Fruit fly (Drosophila melanogaster) whole organism, prepupa: ENCODE data around the gene Shaw.

ENCODE experiments used
- Blimp-1 ChIP-seq: fragments of 200-800 bp; sonication (Bioruptor generic); optimal IDR thresholded peaks from 3 replicates; lab custom pipeline; 2017; ENCODE audit warnings: missing biosample characterization, missing genetic modification characterization, mild to moderate bottlenecking, moderate library complexity, missing genetic modification reagents
- CG10631 ChIP-seq: fragments of 200-800 bp; sonication (Bioruptor generic); optimal IDR thresholded peaks from 2 replicates; lab custom pipeline; 2016; ENCODE audit warnings: missing biosample characterization, missing genetic modification characterization
- CG10669 ChIP-seq: fragments of 200-800 bp; sonication (Bioruptor generic); optimal IDR thresholded peaks from 3 replicates; lab custom pipeline; 2018; ENCODE audit warnings: missing biosample characterization, mild to moderate bottlenecking, missing genetic modification characterization, moderate library complexity
- CG11294 ChIP-seq: fragments of 200-800 bp; sonication (Bioruptor generic); IDR thresholded peaks from 2 replicates; pipeline ENCODE4 v1.3.6; 2022; ENCODE audit warnings: missing biosample characterization, missing genetic modification characterization
- CG11762 ChIP-seq: fragments of 200-800 bp; sonication (Bioruptor generic); optimal IDR thresholded peaks from 3 replicates; lab custom pipeline; 2016; ENCODE audit warnings: missing biosample characterization, missing genetic modification characterization; ENCODE audit not compliant: insufficient read depth
- CG11902 ChIP-seq: fragments of 200-800 bp; sonication (Bioruptor generic); optimal IDR thresholded peaks from 3 replicates; lab custom pipeline; 2016; ENCODE audit warnings: missing biosample characterization, missing genetic modification characterization
- CG15336 ChIP-seq: fragments of 200-800 bp; sonication (Bioruptor generic); IDR thresholded peaks from 2 replicates; pipeline ENCODE4 v1.3.6; 2022; ENCODE audit warnings: missing biosample characterization, missing genetic modification characterization
- CG1621 ChIP-seq: fragments of 200-800 bp; sonication (Bioruptor generic); optimal IDR thresholded peaks from 3 replicates; lab custom pipeline; 2018; ENCODE audit warnings: missing biosample characterization, mild to moderate bottlenecking, missing genetic modification characterization
- CG16779 ChIP-seq: fragments of 200-800 bp; sonication (Bioruptor generic); optimal IDR thresholded peaks from 3 replicates; lab custom pipeline; 2017; ENCODE audit warnings: missing biosample characterization, mild to moderate bottlenecking, missing genetic modification characterization
- CG3032 ChIP-seq: fragments of 200-800 bp; optimal IDR thresholded peaks from 2 replicates; lab custom pipeline; 2019; ENCODE audit warnings: missing biosample characterization, mild to moderate bottlenecking, missing genetic modification characterization, moderate library complexity
- CG32006 ChIP-seq: fragments of 200-800 bp; sonication (Bioruptor generic); optimal IDR thresholded peaks from 3 replicates; lab custom pipeline; 2017; ENCODE audit warnings: missing biosample characterization, mild to moderate bottlenecking, missing genetic modification characterization
- CG34406 ChIP-seq: fragments of 200-800 bp; sonication (Bioruptor generic); optimal IDR thresholded peaks from 3 replicates; lab custom pipeline; 2016; ENCODE audit warnings: missing biosample characterization, missing genetic modification characterization
- CG3919 ChIP-seq: fragments of 200-800 bp; sonication (Bioruptor generic); optimal IDR thresholded peaks from 3 replicates; lab custom pipeline; 2016; ENCODE audit warnings: missing biosample characterization, missing genetic modification characterization
- CG6163 ChIP-seq: fragments of 200-800 bp; sonication (Bioruptor generic); IDR thresholded peaks from 3 replicates; pipeline ENCODE4 v1.3.6; 2022; ENCODE audit warnings: missing biosample characterization, missing genetic modification characterization
- CG6276 ChIP-seq: fragments of 200-800 bp; sonication (Bioruptor generic); optimal IDR thresholded peaks from 2 replicates; lab custom pipeline; 2017; ENCODE audit warnings: missing biosample characterization, mild to moderate bottlenecking, missing genetic modification characterization
- CG6792 ChIP-seq: fragments of 200-800 bp; sonication (Bioruptor generic); optimal IDR thresholded peaks from 3 replicates; lab custom pipeline; 2016; ENCODE audit warnings: missing biosample characterization, missing genetic modification characterization
- CG6808 ChIP-seq: fragments of 200-800 bp; sonication (Bioruptor generic); optimal IDR thresholded peaks from 3 replicates; lab custom pipeline; 2017; ENCODE audit warnings: missing biosample characterization, missing genetic modification characterization, mild to moderate bottlenecking, moderate library complexity, missing genetic modification reagents
- CG7368 ChIP-seq: fragments of 200-800 bp; sonication (Bioruptor generic); optimal IDR thresholded peaks from 3 replicates; lab custom pipeline; 2016; ENCODE audit warnings: missing biosample characterization, missing genetic modification characterization
- CG8119 ChIP-seq: fragments of 200-800 bp; sonication (Bioruptor generic); IDR thresholded peaks from 3 replicates; pipeline ENCODE4 v1.3.6; 2022; ENCODE audit warnings: missing biosample characterization, missing genetic modification characterization
- CG8632 ChIP-seq: fragments of 200-800 bp; sonication (Bioruptor generic); optimal IDR thresholded peaks from 3 replicates; lab custom pipeline; 2016; ENCODE audit warnings: missing biosample characterization, missing genetic modification characterization
- CG9139 ChIP-seq: fragments of 200-800 bp; sonication (Bioruptor generic); optimal IDR thresholded peaks from 3 replicates; lab custom pipeline; 2017; ENCODE audit warnings: missing biosample characterization, mild to moderate bottlenecking, missing genetic modification characterization
- Eip75B ChIP-seq: fragments of 200-800 bp; sonication (Bioruptor generic); optimal IDR thresholded peaks from 3 replicates; lab custom pipeline; 2016; ENCODE audit warnings: missing biosample characterization, missing genetic modification characterization
- Eip78C ChIP-seq: fragments of 200-800 bp; sonication (Bioruptor generic); peaks from one replicate; lab custom pipeline; 2016; ENCODE audit warnings: missing biosample characterization, missing genetic modification characterization
- Eip93F ChIP-seq: fragments of 200-800 bp; sonication (Bioruptor generic); optimal IDR thresholded peaks from 2 replicates; lab custom pipeline; 2016; ENCODE audit warnings: missing biosample characterization, mild to moderate bottlenecking, missing genetic modification characterization
- Ets21C ChIP-seq: fragments of 200-800 bp; sonication (Bioruptor generic); optimal IDR thresholded peaks from 3 replicates; lab custom pipeline; 2016; ENCODE audit warnings: missing biosample characterization, missing genetic modification characterization
- Gug ChIP-seq: fragments of 200-800 bp; sonication (Bioruptor generic); IDR thresholded peaks from 2 replicates; pipeline ENCODE4 v1.3.6; 2022; ENCODE audit warnings: missing biosample characterization, missing genetic modification characterization
- Hr38 ChIP-seq: sonication (Bioruptor generic); optimal IDR thresholded peaks from 2 replicates; lab custom pipeline; 2016; ENCODE audit warnings: missing biosample characterization, missing genetic modification characterization
- Hr39 ChIP-seq: fragments of 200-800 bp; sonication (Bioruptor generic); optimal IDR thresholded peaks from 2 replicates; lab custom pipeline; 2016; ENCODE audit warnings: missing biosample characterization, missing genetic modification characterization
- Hr4 ChIP-seq: fragments of 200-800 bp; sonication (Bioruptor generic); optimal IDR thresholded peaks from 3 replicates; lab custom pipeline; 2016; ENCODE audit warnings: missing biosample characterization, missing genetic modification characterization
- Lpt ChIP-seq: fragments of 200-800 bp; sonication (Bioruptor generic); optimal IDR thresholded peaks from 3 replicates; lab custom pipeline; 2016; ENCODE audit warnings: missing biosample characterization, missing genetic modification characterization
- Met ChIP-seq: fragments of 200-800 bp; sonication (Bioruptor generic); optimal IDR thresholded peaks from 3 replicates; lab custom pipeline; 2016; ENCODE audit warnings: missing biosample characterization, missing genetic modification characterization
- OdsH ChIP-seq: fragments of 200-800 bp; sonication (Bioruptor generic); optimal IDR thresholded peaks from 3 replicates; lab custom pipeline; 2016; ENCODE audit warnings: missing biosample characterization, missing genetic modification characterization
- Smox ChIP-seq: fragments of 200-800 bp; sonication (Bioruptor generic); optimal IDR thresholded peaks from 3 replicates; lab custom pipeline; 2016; ENCODE audit warnings: missing biosample characterization, missing genetic modification characterization
- Sox14 ChIP-seq: fragments of 200-800 bp; sonication (Bioruptor generic); optimal IDR thresholded peaks from 3 replicates; lab custom pipeline; 2016; ENCODE audit warnings: missing biosample characterization, missing genetic modification characterization
- Sox15 ChIP-seq: fragments of 200-800 bp; sonication (Bioruptor generic); optimal IDR thresholded peaks from 3 replicates; lab custom pipeline; 2016; ENCODE audit warnings: missing biosample characterization, missing genetic modification characterization
- achi ChIP-seq: fragments of 200-800 bp; sonication (Bioruptor generic); optimal IDR thresholded peaks from 3 replicates; lab custom pipeline; 2016; ENCODE audit warnings: missing biosample characterization, missing genetic modification characterization
- acj6 ChIP-seq: fragments of 200-800 bp; sonication (Bioruptor generic); optimal IDR thresholded peaks from 3 replicates; lab custom pipeline; 2016; ENCODE audit warnings: missing biosample characterization, missing genetic modification characterization
- cyc ChIP-seq: fragments of 200-800 bp; sonication (Bioruptor generic); optimal IDR thresholded peaks from 3 replicates; lab custom pipeline; 2016; ENCODE audit warnings: missing biosample characterization, missing genetic modification characterization
- dac ChIP-seq: fragments of 200-800 bp; sonication (Bioruptor generic); optimal IDR thresholded peaks from 2 replicates; lab custom pipeline; 2017; ENCODE audit warnings: missing biosample characterization, mild to moderate bottlenecking, missing genetic modification characterization
- dsx ChIP-seq: fragments of 200-800 bp; optimal IDR thresholded peaks from 3 replicates; lab custom pipeline; 2019; ENCODE audit warnings: missing biosample characterization, mild to moderate bottlenecking, missing genetic modification characterization, moderate library complexity; ENCODE audit not compliant: poor library complexity, severe bottlenecking
- eg ChIP-seq: fragments of 200-800 bp; sonication (Bioruptor generic); IDR thresholded peaks from 3 replicates; pipeline ENCODE4 v1.3.6; 2022; ENCODE audit warnings: missing biosample characterization, missing genetic modification characterization
- esn ChIP-seq: fragments of 200-800 bp; sonication (Bioruptor generic); optimal IDR thresholded peaks from 2 replicates; lab custom pipeline; 2016; ENCODE audit warnings: missing biosample characterization, mild to moderate bottlenecking, missing genetic modification characterization, moderate library complexity
- fd59A ChIP-seq: fragments of 200-800 bp; sonication (Bioruptor generic); optimal IDR thresholded peaks from 2 replicates; lab custom pipeline; 2017; ENCODE audit warnings: missing biosample characterization, mild to moderate bottlenecking, missing genetic modification characterization, missing genetic modification reagents
- fd85E ChIP-seq: fragments of 200-800 bp; sonication (Bioruptor generic); optimal IDR thresholded peaks from 3 replicates; lab custom pipeline; 2016; ENCODE audit warnings: missing biosample characterization, missing genetic modification characterization
- fkh ChIP-seq: fragments of 200-800 bp; sonication (Bioruptor generic); optimal IDR thresholded peaks from 3 replicates; lab custom pipeline; 2017; ENCODE audit warnings: missing biosample characterization, mild to moderate bottlenecking, missing genetic modification characterization, moderate library complexity
- lz ChIP-seq: fragments of 200-800 bp; sonication (Bioruptor generic); optimal IDR thresholded peaks from 3 replicates; lab custom pipeline; 2016; ENCODE audit warnings: missing biosample characterization, missing genetic modification characterization
- salr ChIP-seq, 2 experiments: fragments of 200-800 bp; sonication (Bioruptor generic); optimal IDR thresholded peaks; 3 replicates each; lab custom pipeline; 2016 to 2018; ENCODE audit warnings: missing biosample characterization in 2 of 2, missing genetic modification characterization in 2 of 2, mild to moderate bottlenecking in 1 of 2
- spab ChIP-seq: fragments of 200-800 bp; sonication (Bioruptor generic); optimal IDR thresholded peaks from 2 replicates; lab custom pipeline; 2017; ENCODE audit warnings: missing biosample characterization, mild to moderate bottlenecking, missing genetic modification characterization, missing genetic modification reagents
- ss ChIP-seq, 2 experiments: fragments of 200-800 bp; sonication (Bioruptor generic); optimal IDR thresholded peaks; 2 replicates in 1 of 2; 3 replicates in 1 of 2; lab custom pipeline; 2017 to 2018; ENCODE audit warnings: mild to moderate bottlenecking in 2 of 2, missing biosample characterization in 2 of 2, missing genetic modification characterization in 2 of 2, moderate library complexity in 1 of 2
- svp ChIP-seq: fragments of 200-800 bp; sonication (Bioruptor generic); peaks from one replicate; lab custom pipeline; 2016; ENCODE audit warnings: missing biosample characterization, missing genetic modification characterization
- topi ChIP-seq: fragments of 200-800 bp; sonication (Bioruptor generic); optimal IDR thresholded peaks from 3 replicates; lab custom pipeline; 2016; ENCODE audit warnings: missing biosample characterization, missing genetic modification characterization
- vri ChIP-seq: fragments of 200-800 bp; sonication (Bioruptor generic); optimal IDR thresholded peaks from 3 replicates; lab custom pipeline; 2016; ENCODE audit warnings: missing biosample characterization, mild to moderate bottlenecking, missing genetic modification characterization

Shaw gene

dm6 chr2L:3703260-3703659, 14.7 kb upstream of the Shaw start, which contains the start of gene CG2816:
Gene CG2816 (plus strand): TSS chr2L:3703659.
- peak; percentile 93 for TF ChIP-seq CG15336 (GFP tag; lab: Robert Waterston, UW)
- peak; percentile 95 for TF ChIP-seq CG8119 (GFP tag; lab: Robert Waterston, UW)
- peak; percentile 32 to 79 for TF ChIP-seq salr (GFP tag; optimal IDR thresholded peaks at IDR 0.05; lab: Kevin White, UChicago)
- peak; percentile 80 for TF ChIP-seq Hr38 (GFP tag; lab: Kevin White, UChicago)
- peak; percentile 76 for TF ChIP-seq CG11902 (GFP tag; lab: Kevin White, UChicago)
- peak; percentile 40 for TF ChIP-seq fd59A (GFP tag; lab: Kevin White, UChicago)
- peak; percentile 81 for TF ChIP-seq CG6792 (GFP tag; lab: Kevin White, UChicago)
- peak; percentile 48 for TF ChIP-seq CG6808 (GFP tag; lab: Kevin White, UChicago)
- TF ChIP-seq Met (GFP tag; lab: Kevin White, UChicago), result peak; percentile 86
- TF ChIP-seq achi (GFP tag; lab: Kevin White, UChicago), result peak; percentile 77
- peak; percentile 76 for TF ChIP-seq CG10631 (GFP tag; lab: Kevin White, UChicago)
- peak; percentile 90 for TF ChIP-seq Gug (GFP tag; lab: Robert Waterston, UW)
- TF ChIP-seq CG3919 (GFP tag; lab: Kevin White, UChicago), result peak; percentile 85
- TF ChIP-seq Sox14 (GFP tag; lab: Kevin White, UChicago), result peak; percentile 88
- peak; percentile 50 for TF ChIP-seq CG8632 (GFP tag; lab: Kevin White, UChicago)
- peak; percentile 90 for TF ChIP-seq CG6276 (GFP tag; lab: Kevin White, UChicago)
- TF ChIP-seq Eip93F (GFP tag; lab: Kevin White, UChicago), result no peak
- peak; percentile 84 for TF ChIP-seq cyc
- peak; percentile 56 for TF ChIP-seq CG10669
- TF ChIP-seq dsx (GFP tag; lab: Kevin White, UChicago), result no peak
- TF ChIP-seq vri (GFP tag; lab: Kevin White, UChicago), result peak; percentile 91
- peak; percentile 96 for TF ChIP-seq CG6163 (GFP tag; lab: Robert Waterston, UW)
- TF ChIP-seq Blimp-1 (GFP tag; lab: Kevin White, UChicago), result peak; percentile 54
- peak; percentile 85 for TF ChIP-seq Hr4 (GFP tag; lab: Kevin White, UChicago)
- peak; percentile 76 for TF ChIP-seq topi (GFP tag; lab: Kevin White, UChicago)
- TF ChIP-seq Ets21C (GFP tag; lab: Kevin White, UChicago), result peak; percentile 84
- peak; percentile 84 for TF ChIP-seq acj6 (GFP tag; lab: Kevin White, UChicago)
- TF ChIP-seq Sox15, result peak; percentile 76
- TF ChIP-seq svp (GFP tag; lab: Kevin White, UChicago), result peak; percentile 85
- peak; percentile 86 for TF ChIP-seq OdsH (GFP tag; lab: Kevin White, UChicago)
- TF ChIP-seq Smox (GFP tag; lab: Kevin White, UChicago), result peak; percentile 82
- peak; percentile 68 for TF ChIP-seq dac (GFP tag; lab: Kevin White, UChicago)
- TF ChIP-seq esn (GFP tag; lab: Kevin White, UChicago), result peak; percentile 88
- TF ChIP-seq CG32006 (GFP tag; lab: Kevin White, UChicago), result peak; percentile 86
- TF ChIP-seq ss (GFP tag; optimal IDR thresholded peaks at IDR 0.05; lab: Kevin White, UChicago), result peak in 1 of 2 experiments; percentile 54
- peak; percentile 70 for TF ChIP-seq CG11762 (GFP tag; lab: Kevin White, UChicago)
- TF ChIP-seq Lpt (GFP tag; lab: Kevin White, UChicago), result peak; percentile 84
- peak; percentile 72 for TF ChIP-seq Eip75B (GFP tag; lab: Kevin White, UChicago)
- peak; percentile 92 for TF ChIP-seq CG11294
- no peak for TF ChIP-seq CG1621
- TF ChIP-seq spab, result peak; percentile 21
- peak; percentile 88 for TF ChIP-seq lz
- TF ChIP-seq fd85E, result peak; percentile 8
- peak; percentile 56 for TF ChIP-seq CG16779
- peak; percentile 67 for TF ChIP-seq CG34406 (GFP tag; lab: Kevin White, UChicago)
- peak; percentile 80 for TF ChIP-seq CG7368
- no peak for TF ChIP-seq CG3032 (tag; lab: Kevin White, UChicago)
- TF ChIP-seq CG9139 (GFP tag; lab: Kevin White, UChicago), result no peak
- peak; percentile 97 for TF ChIP-seq eg (GFP tag; lab: Robert Waterston, UW)
- TF ChIP-seq Hr39, result peak; percentile 92
- TF ChIP-seq Eip78C (GFP tag; lab: Kevin White, UChicago), result peak; percentile 92
- peak; percentile 11 for TF ChIP-seq fkh
